Worm (Caenorhabditis elegans) whole organism, midembryonic: ENCODE data around the gene K07C5.3.

Source experiments
- T22C8.4 ChIP-seq: fragments of 200-800 bp; sonication (Bioruptor generic); IDR thresholded peaks from 2 replicates; pipeline ENCODE4 v1.3.6; 2022; ENCODE audit warnings: missing genetic modification characterization, missing compliant biosample characterization
- flt-1 ChIP-seq: fragments of 200-800 bp; sonication (Bioruptor generic); IDR thresholded peaks from 2 replicates; pipeline ENCODE4 v1.3.6; 2022; ENCODE audit warnings: missing genetic modification characterization, missing compliant biosample characterization
- ref-1 ChIP-seq: fragments of 200-800 bp; sonication (Bioruptor generic); conservative IDR thresholded peaks from 2 replicates; pipeline ENCODE4 v1.3.6; 2022; ENCODE audit warnings: missing genetic modification reagents, missing genetic modification characterization, missing compliant biosample characterization
- tab-1 ChIP-seq: fragments of 200-800 bp; sonication (Bioruptor generic); IDR thresholded peaks from 2 replicates; pipeline ENCODE4 v1.3.6; 2022; ENCODE audit warnings: missing genetic modification characterization, missing compliant biosample characterization
- ztf-29 ChIP-seq: fragments of 200-800 bp; sonication (Bioruptor generic); IDR thresholded peaks from 2 replicates; pipeline ENCODE4 v1.3.6; 2022; ENCODE audit warnings: missing genetic modification reagents, missing genetic modification characterization, missing compliant biosample characterization

ce11 chrV:10333843-10334242 lies 9.0 kb upstream of the K07C5.3 start:
- TF ChIP-seq ref-1 = no peak
- TF ChIP-seq flt-1 (GFP tag; lab: Robert Waterston, UW) = no peak
- no peak for TF ChIP-seq T22C8.4
- TF ChIP-seq tab-1 (GFP tag; lab: Robert Waterston, UW) = no peak
- no peak for TF ChIP-seq ztf-29 (GFP tag; lab: Robert Waterston, UW)
